Fruit fly (Drosophila melanogaster) whole organism, embryonic: ENCODE results near the gene CG15461.

Experiments
- Awh ChIP-seq: fragments of 200-800 bp; sonication (Bioruptor generic); IDR thresholded peaks from 2 replicates; pipeline ENCODE4, ENCODE4 v1.3.6; 2022; ENCODE audit warnings: missing biosample characterization, missing genetic modification characterization
- B-H1 ChIP-seq: fragments of 200-800 bp; sonication (Bioruptor generic); IDR thresholded peaks from 3 replicates; pipeline ENCODE4 v1.3.6; 2022; ENCODE audit warnings: missing biosample characterization, missing genetic modification characterization
- Blimp-1 ChIP-seq: fragments of 200-800 bp; sonication (Bioruptor generic); optimal IDR thresholded peaks from 3 replicates; lab custom pipeline; 2018; ENCODE audit warnings: missing biosample characterization, missing genetic modification characterization, mild to moderate bottlenecking, moderate library complexity, missing genetic modification reagents
- CG10209 ChIP-seq: fragments of 200-800 bp; sonication (Bioruptor generic); optimal IDR thresholded peaks from 3 replicates; lab custom pipeline; 2017; ENCODE audit warnings: missing biosample characterization, mild to moderate bottlenecking, missing genetic modification characterization, missing genetic modification reagents
- CG11696 ChIP-seq: fragments of 200-800 bp; sonication (Bioruptor generic); IDR thresholded peaks from 2 replicates; pipeline ENCODE4 v1.3.6; 2022; ENCODE audit warnings: missing biosample characterization, missing genetic modification characterization
- CG12236 ChIP-seq: fragments of 200-800 bp; sonication (Bioruptor generic); optimal IDR thresholded peaks from 2 replicates; lab custom pipeline; 2016; ENCODE audit warnings: missing biosample characterization, missing genetic modification characterization
- CG13123 ChIP-seq: fragments of 200-800 bp; sonication (Bioruptor generic); optimal IDR thresholded peaks from 2 replicates; lab custom pipeline; 2016; ENCODE audit warnings: missing biosample characterization, missing genetic modification characterization
- CG13424 ChIP-seq: fragments of 200-800 bp; sonication (Bioruptor generic); optimal IDR thresholded peaks from 2 replicates; lab custom pipeline; 2019; ENCODE audit warnings: missing biosample characterization, mild to moderate bottlenecking, missing genetic modification characterization, moderate library complexity
- CG14441 ChIP-seq: fragments of 200-800 bp; sonication (Bioruptor generic); IDR thresholded peaks from 2 replicates; pipeline ENCODE4 v1.3.6; 2022; ENCODE audit warnings: missing biosample characterization, missing genetic modification characterization
- CG15696 ChIP-seq: fragments of 200-800 bp; sonication (Bioruptor generic); optimal IDR thresholded peaks from 2 replicates; lab custom pipeline; 2019; ENCODE audit warnings: missing biosample characterization, mild to moderate bottlenecking, missing genetic modification characterization, moderate library complexity
- CG1602 ChIP-seq: fragments of 200-800 bp; sonication (Bioruptor generic); optimal IDR thresholded peaks from 3 replicates; lab custom pipeline; 2016; ENCODE audit warnings: missing biosample characterization, missing genetic modification characterization
- CG1603 ChIP-seq: fragments of 200-800 bp; sonication (Bioruptor generic); optimal IDR thresholded peaks from 2 replicates; lab custom pipeline; 2019; ENCODE audit warnings: missing biosample characterization, mild to moderate bottlenecking, missing genetic modification characterization, moderate library complexity
- CG17568 ChIP-seq: fragments of 200-800 bp; sonication (Bioruptor generic); optimal IDR thresholded peaks from 2 replicates; lab custom pipeline; 2018; ENCODE audit warnings: missing biosample characterization, mild to moderate bottlenecking, missing genetic modification characterization, moderate library complexity
- CG1792 ChIP-seq: fragments of 200-800 bp; sonication (Bioruptor generic); optimal IDR thresholded peaks from 2 replicates; lab custom pipeline; 2016; ENCODE audit warnings: missing biosample characterization, missing genetic modification characterization
- CG18262 ChIP-seq: fragments of 200-800 bp; optimal IDR thresholded peaks from 3 replicates; lab custom pipeline; 2019; ENCODE audit warnings: missing biosample characterization, mild to moderate bottlenecking, missing genetic modification characterization, moderate library complexity
- CG30431 ChIP-seq: fragments of 200-800 bp; sonication (Bioruptor generic); optimal IDR thresholded peaks from 2 replicates; lab custom pipeline; 2017; ENCODE audit warnings: missing biosample characterization, missing genetic modification characterization
- CG31441 ChIP-seq: fragments of 200-800 bp; sonication (Bioruptor generic); IDR thresholded peaks from 2 replicates; pipeline ENCODE4 v1.3.6; 2022; ENCODE audit warnings: missing biosample characterization, missing genetic modification characterization
- CG33213 ChIP-seq: fragments of 200-800 bp; sonication (Bioruptor generic); optimal IDR thresholded peaks from 3 replicates; lab custom pipeline; 2016; ENCODE audit warnings: missing biosample characterization, missing genetic modification characterization
- CG3726 ChIP-seq: fragments of 200-800 bp; sonication (Bioruptor generic); IDR thresholded peaks from 3 replicates; pipeline ENCODE4, ENCODE4 v1.3.6; 2022; ENCODE audit warnings: missing biosample characterization, missing genetic modification characterization
- CG3995 ChIP-seq: fragments of 200-800 bp; sonication (Bioruptor generic); optimal IDR thresholded peaks from 3 replicates; lab custom pipeline; 2016; ENCODE audit warnings: missing biosample characterization, missing genetic modification characterization
- CG5953 ChIP-seq: fragments of 200-800 bp; sonication (Bioruptor generic); IDR thresholded peaks from 2 replicates; pipeline ENCODE4 v1.3.6; 2022; ENCODE audit warnings: missing biosample characterization, missing genetic modification characterization
- CG7839 ChIP-seq: fragments of 200-800 bp; sonication (Bioruptor generic); optimal IDR thresholded peaks from 3 replicates; lab custom pipeline; 2018; ENCODE audit warnings: missing biosample characterization, mild to moderate bottlenecking, missing genetic modification characterization, moderate library complexity
- H2.0 ChIP-seq: fragments of 200-800 bp; sonication (Bioruptor generic); IDR thresholded peaks from 2 replicates; pipeline ENCODE4 v1.3.6; 2022; ENCODE audit warnings: missing biosample characterization, missing genetic modification characterization
- HHEX ChIP-seq: fragments of 200-800 bp; sonication (Bioruptor generic); optimal IDR thresholded peaks from 3 replicates; lab custom pipeline; 2017; ENCODE audit warnings: missing biosample characterization, mild to moderate bottlenecking, missing genetic modification characterization, missing genetic modification reagents
- HLH54F ChIP-seq: fragments of 200-800 bp; sonication (Bioruptor generic); optimal IDR thresholded peaks from 3 replicates; lab custom pipeline; 2016; ENCODE audit warnings: missing biosample characterization, missing genetic modification characterization
- Hmr ChIP-seq: fragments of 200-800 bp; sonication (Bioruptor generic); optimal IDR thresholded peaks from 3 replicates; lab custom pipeline; 2017; ENCODE audit warnings: mild to moderate bottlenecking, missing biosample characterization, missing genetic modification reagents, missing genetic modification characterization
- Med ChIP-seq: fragments of 200-800 bp; sonication (Bioruptor generic); peaks from one replicate; lab custom pipeline; 2016; ENCODE audit warnings: missing biosample characterization, missing genetic modification characterization, mild to moderate bottlenecking, inconsistent platforms, moderate library complexity
- Mrtf ChIP-seq: fragments of 200-800 bp; sonication (Bioruptor generic); IDR thresholded peaks from 3 replicates; pipeline ENCODE4 v1.3.6; 2022; ENCODE audit warnings: missing biosample characterization, missing genetic modification characterization
- NC2β ChIP-seq: fragments of 200-800 bp; sonication (Bioruptor generic); optimal IDR thresholded peaks from 2 replicates; lab custom pipeline; 2016; ENCODE audit warnings: missing biosample characterization, missing genetic modification characterization
- Scr ChIP-seq: fragments of 200-800 bp; sonication (Bioruptor generic); IDR thresholded peaks from 2 replicates; pipeline ENCODE4 v1.3.6; 2022; ENCODE audit warnings: missing biosample characterization, missing genetic modification characterization; ENCODE audit not compliant: partially characterized antibody
- Sox102F ChIP-seq: fragments of 200-800 bp; sonication (Bioruptor generic); optimal IDR thresholded peaks from 2 replicates; lab custom pipeline; 2018; ENCODE audit warnings: missing biosample characterization, mild to moderate bottlenecking, missing genetic modification characterization, moderate library complexity
- Xrp1 ChIP-seq: fragments of 200-800 bp; sonication (Bioruptor generic); IDR thresholded peaks from 2 replicates; pipeline ENCODE4 v1.3.6; 2022; ENCODE audit warnings: missing biosample characterization, missing genetic modification characterization
- amos ChIP-seq: fragments of 200-800 bp; sonication (Bioruptor generic); IDR thresholded peaks from 2 replicates; pipeline ENCODE4 v1.3.6; 2022; ENCODE audit warnings: missing biosample characterization, missing genetic modification characterization; ENCODE audit not compliant: partially characterized antibody
- ap ChIP-seq: fragments of 200-800 bp; sonication (Bioruptor generic); IDR thresholded peaks from 2 replicates; pipeline ENCODE4 v1.3.6; 2022; ENCODE audit warnings: missing biosample characterization, missing genetic modification characterization
- az2 ChIP-seq: fragments of 200-800 bp; sonication (Bioruptor generic); optimal IDR thresholded peaks from 3 replicates; lab custom pipeline; 2016; ENCODE audit warnings: missing biosample characterization, missing genetic modification characterization
- bbx ChIP-seq: fragments of 200-800 bp; sonication (Bioruptor generic); IDR thresholded peaks from 2 replicates; pipeline ENCODE4 v1.3.6; 2022; ENCODE audit warnings: missing biosample characterization, missing genetic modification characterization; ENCODE audit not compliant: partially characterized antibody
- bcd ChIP-seq: fragments of 200-800 bp; sonication (Bioruptor generic); optimal IDR thresholded peaks from 2 replicates; lab custom pipeline; 2017; ENCODE audit warnings: missing biosample characterization, mild to moderate bottlenecking, missing genetic modification characterization
- fd3F ChIP-seq: fragments of 200-800 bp; sonication (Bioruptor generic); optimal IDR thresholded peaks from 2 replicates; lab custom pipeline; 2018; ENCODE audit warnings: missing biosample characterization, mild to moderate bottlenecking, missing genetic modification characterization, moderate library complexity
- gsb-n ChIP-seq: fragments of 200-800 bp; sonication (Bioruptor generic); optimal IDR thresholded peaks from 3 replicates; lab custom pipeline; 2018; ENCODE audit warnings: missing biosample characterization, mild to moderate bottlenecking, missing genetic modification characterization
- hbn ChIP-seq: fragments of 200-800 bp; sonication (Bioruptor generic); IDR thresholded peaks from 2 replicates; pipeline ENCODE4 v1.3.6; 2022; ENCODE audit warnings: missing biosample characterization, missing genetic modification characterization; ENCODE audit not compliant: partially characterized antibody
- kay ChIP-seq: fragments of 200-800 bp; sonication (Bioruptor generic); optimal IDR thresholded peaks from 2 replicates; lab custom pipeline; 2016; ENCODE audit warnings: missing biosample characterization, missing genetic modification characterization
- lab ChIP-seq: fragments of 200-800 bp; sonication (Bioruptor generic); optimal IDR thresholded peaks from 3 replicates; lab custom pipeline; 2017; ENCODE audit warnings: missing biosample characterization, missing genetic modification characterization, mild to moderate bottlenecking, moderate library complexity, missing genetic modification reagents
- lilli ChIP-seq: fragments of 200-800 bp; sonication (Bioruptor generic); optimal IDR thresholded peaks from 3 replicates; lab custom pipeline; 2016; ENCODE audit warnings: missing biosample characterization, missing genetic modification characterization
- nau ChIP-seq: fragments of 200-800 bp; sonication (Bioruptor generic); optimal IDR thresholded peaks from 3 replicates; lab custom pipeline; 2017; ENCODE audit warnings: missing biosample characterization, mild to moderate bottlenecking, missing genetic modification characterization, missing genetic modification reagents
- prd ChIP-seq, 3 experiments: fragments of >200 bp in 2 of 3; fragments of 200-800 bp in 1 of 3; sonication (Bioruptor generic) in 1 of 3; optimal IDR thresholded peaks in 2 of 3; IDR thresholded peaks in 1 of 3; 2 replicates in 2 of 3; 3 replicates in 1 of 3; pipeline versions ENCODE4 v1.3.6 to Lab custom; 2017 to 2022; ENCODE audit warnings: missing biosample characterization in 1 of 3, missing genetic modification characterization in 1 of 3
- sd ChIP-seq: fragments of 200-800 bp; sonication (Bioruptor generic); optimal IDR thresholded peaks from 3 replicates; lab custom pipeline; 2018; ENCODE audit warnings: missing biosample characterization, mild to moderate bottlenecking, missing genetic modification characterization, moderate library complexity
- sens ChIP-seq: fragments of 200-800 bp; sonication (Bioruptor generic); peaks from one replicate; lab custom pipeline; 2016; ENCODE audit warnings: missing biosample characterization, missing genetic modification characterization
- tup ChIP-seq: fragments of 200-800 bp; sonication (Bioruptor generic); optimal IDR thresholded peaks from 2 replicates; lab custom pipeline; 2016; ENCODE audit warnings: missing biosample characterization, mild to moderate bottlenecking, missing genetic modification characterization, moderate library complexity
- unpg ChIP-seq: fragments of 200-800 bp; sonication (Bioruptor generic); optimal IDR thresholded peaks from 3 replicates; lab custom pipeline; 2018; ENCODE audit warnings: missing biosample characterization, mild to moderate bottlenecking, missing genetic modification characterization, moderate library complexity

Gene CG15461

DNA sequence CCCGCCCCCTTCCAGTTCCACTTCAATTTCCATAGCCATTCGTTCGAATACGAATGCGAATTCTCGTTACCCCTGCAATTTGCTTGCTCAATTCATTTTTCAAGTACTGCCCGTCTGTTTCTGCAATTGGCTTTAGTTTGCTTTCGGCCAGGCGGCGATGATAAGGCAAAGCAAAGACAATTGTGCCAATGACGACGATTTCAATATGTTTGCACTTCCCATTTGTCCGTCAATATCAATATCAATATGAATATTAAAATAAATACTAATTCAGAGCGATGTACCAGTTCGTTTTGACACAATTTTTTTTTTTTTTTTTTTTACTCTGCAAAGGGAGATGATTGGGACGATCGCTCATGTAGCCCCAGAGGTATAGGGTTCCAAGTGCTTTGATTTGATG, 19.9 kb downstream of the CG15461 start (continued):
- TF ChIP-seq HLH54F (GFP tag; lab: Kevin White, UChicago) (no peak), tup (no peak), CG10209 (GFP tag; lab: Kevin White, UChicago) (peak; percentile 65), H2.0 (GFP tag; lab: Robert Waterston, UW) (no peak), CG14441 (GFP tag; lab: Robert Waterston, UW) (peak; percentile 30; the same call in 1 of the 2 replicates), prd (optimal IDR thresholded peaks at IDR 0.05; lab: Kevin White, UChicago) (no peak), prd (GFP tag; IDR thresholded peaks at IDR 0.05; lab: Robert Waterston, UW) (peak; percentile 33; the same call in 1 of the 3 replicates), Awh (GFP tag; lab: Robert Waterston, UW) (peak; percentile 57; the same call in 1 of the 2 replicates), az2 (GFP tag; lab: Kevin White, UChicago) (no peak), gsb-n (tag; lab: Kevin White, UChicago) (peak; percentile 22), Hmr (GFP tag; lab: Kevin White, UChicago) (peak; percentile 44), lab (GFP tag; lab: Kevin White, UChicago) (peak; percentile 64), hbn (GFP tag; lab: Robert Waterston, UW) (no peak), HHEX (peak; percentile 48), nau (GFP tag; lab: Kevin White, UChicago) (peak; percentile 45), CG30431 (GFP tag; lab: Kevin White, UChicago) (no peak), NC2β (GFP tag; lab: Kevin White, UChicago) (peak; percentile 2), fd3F (GFP tag; lab: Kevin White, UChicago) (no peak), ap (GFP tag; lab: Robert Waterston, UW) (0 out of 2 replicates have a peak, but pooled peaks have one; percentile 26), CG7839 (tag; lab: Kevin White, UChicago) (peak; percentile 5), CG15696 (tag; lab: Kevin White, UChicago) (peak; percentile 17), CG3726 (peak; percentile 30; the same call in 1 of the 3 replicates), Blimp-1 (peak; percentile 50), CG3995 (GFP tag; lab: Kevin White, UChicago) (no peak), CG17568 (GFP tag; lab: Kevin White, UChicago) (no peak), amos (no peak), Mrtf (GFP tag; lab: Robert Waterston, UW) (peak; percentile 33; the same call in 1 of the 3 replicates), CG13123 (peak; percentile 49), Scr (GFP tag; lab: Robert Waterston, UW) (no peak), CG13424 (tag; lab: Kevin White, UChicago) (peak; percentile 23), sens (GFP tag; lab: Kevin White, UChicago) (peak; percentile 91), CG5953 (GFP tag; lab: Robert Waterston, UW) (peak; percentile 62; the same call in 1 of the 2 replicates), Sox102F (GFP tag; lab: Kevin White, UChicago) (peak; percentile 75), CG12236 (peak; percentile 32), B-H1 (peak; percentile 19; the same call in 1 of the 3 replicates), sd (tag; lab: Kevin White, UChicago) (no peak), kay (GFP tag; lab: Kevin White, UChicago) (peak; percentile 8), unpg (peak; percentile 27), Med (peak; percentile 45), bbx (GFP tag; lab: Robert Waterston, UW) (no peak), CG33213 (GFP tag; lab: Kevin White, UChicago) (peak; percentile 11), lilli (no peak), bcd (GFP tag; lab: Kevin White, UChicago) (peak; percentile 49), CG11696 (GFP tag; lab: Robert Waterston, UW) (peak; percentile 62; the same call in 1 of the 2 replicates), CG1603 (tag; lab: Kevin White, UChicago) (peak; percentile 37), CG1792 (GFP tag; lab: Kevin White, UChicago) (peak; percentile 52), CG1602 (GFP tag; lab: Kevin White, UChicago) (peak; percentile 41), CG18262 (tag; lab: Kevin White, UChicago) (peak; percentile 3), Xrp1 (GFP tag; lab: Robert Waterston, UW) (peak; percentile 70), CG31441 (GFP tag; lab: Robert Waterston, UW) (peak; percentile 30; the same call in 1 of the 2 replicates)
